Worm (Caenorhabditis elegans) whole organism, L2 larva: ENCODE results near the gene C46G7.5.

ENCODE experiments used
- ama-1 ChIP-seq: fragments of 150-350 bp; optimal IDR thresholded peaks from 2 replicates; lab custom pipeline; 2018; ENCODE audit warnings: inconsistent platforms
- crh-2 ChIP-seq: sonication (generic microtip); optimal IDR thresholded peaks from 2 replicates; lab custom pipeline; 2017; ENCODE audit warnings: missing biosample characterization, missing genetic modification characterization
- fos-1 ChIP-seq: fragments of 150-350 bp; optimal IDR thresholded peaks from 2 replicates; lab custom pipeline; 2014; ENCODE audit warnings: missing biosample characterization, missing genetic modification characterization
- lsy-2 ChIP-seq, 2 experiments: fragments of 150-350 bp in 1 of 2; sonication (generic microtip) in 1 of 2; optimal IDR thresholded peaks; 2 replicates each; lab custom pipeline; 2014 to 2017; ENCODE audit warnings: missing biosample characterization in 2 of 2, missing genetic modification characterization in 2 of 2
- mdl-1 ChIP-seq, 2 experiments: fragments of 150-350 bp in 1 of 2; sonication (generic microtip) in 1 of 2; optimal IDR thresholded peaks; 2 replicates each; lab custom pipeline; 2017; ENCODE audit warnings: missing biosample characterization in 2 of 2, missing genetic modification characterization in 2 of 2
- nhr-25 ChIP-seq: fragments of 150-350 bp; sonication (generic microtip); optimal IDR thresholded peaks from 3 replicates; lab custom pipeline; 2014; ENCODE audit warnings: missing biosample characterization, missing genetic modification characterization
- peb-1 ChIP-seq: fragments of 150-350 bp; optimal IDR thresholded peaks from 2 replicates; lab custom pipeline; 2014; ENCODE audit warnings: missing biosample characterization, missing genetic modification characterization
- sem-4 ChIP-seq: fragments of 150-350 bp; optimal IDR thresholded peaks from 2 replicates; lab custom pipeline; 2014; ENCODE audit warnings: missing biosample characterization, missing genetic modification reagents, missing genetic modification characterization
- ztf-11 ChIP-seq: sonication (generic microtip); optimal IDR thresholded peaks from 2 replicates; lab custom pipeline; 2017; ENCODE audit warnings: missing biosample characterization, missing genetic modification characterization

DNA sequence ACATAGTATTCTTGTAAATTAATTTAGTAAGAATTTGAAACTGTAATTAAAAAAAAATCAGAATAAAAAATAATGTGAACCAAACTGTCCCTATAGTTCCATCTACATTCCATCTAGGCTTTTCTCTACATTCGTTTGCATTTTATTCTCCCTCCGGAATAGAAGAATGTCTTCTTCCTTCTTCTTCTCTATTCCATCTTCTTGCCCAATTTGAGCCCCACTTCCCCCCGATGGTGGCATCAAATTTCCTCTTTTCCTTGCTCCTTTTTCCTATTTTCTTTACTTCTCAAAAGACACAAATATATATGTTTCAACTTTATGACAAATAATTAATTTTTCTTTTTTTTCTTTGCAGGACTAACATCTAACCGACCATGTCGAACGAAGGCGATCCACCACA, 36.2 kb downstream of the C46G7.5 start, which contains the start of gene unc-44:
- TF ChIP-seq ama-1 (lab: Kevin White, UChicago) (no peak), fos-1 (tag; lab: Kevin White, UChicago) (no peak), peb-1 (tag; lab: Kevin White, UChicago) (no peak), nhr-25 (tag; lab: Kevin White, UChicago) (no peak), sem-4 (tag; lab: Kevin White, UChicago) (no peak), mdl-1 (tag; optimal IDR thresholded peaks at IDR 0.05; lab: Kevin White, UChicago) (no peak), ztf-11 (tag; lab: Kevin White, UChicago) (no peak), crh-2 (no peak), lsy-2 (tag; optimal IDR thresholded peaks at IDR 0.05; lab: Kevin White, UChicago) (no peak)
